Fruit fly (Drosophila melanogaster): ENCODE data around the gene vn.
A peak's percentile ranks its signal among the peaks of the same experiment; 100 is the strongest.

The vn gene

DNA sequence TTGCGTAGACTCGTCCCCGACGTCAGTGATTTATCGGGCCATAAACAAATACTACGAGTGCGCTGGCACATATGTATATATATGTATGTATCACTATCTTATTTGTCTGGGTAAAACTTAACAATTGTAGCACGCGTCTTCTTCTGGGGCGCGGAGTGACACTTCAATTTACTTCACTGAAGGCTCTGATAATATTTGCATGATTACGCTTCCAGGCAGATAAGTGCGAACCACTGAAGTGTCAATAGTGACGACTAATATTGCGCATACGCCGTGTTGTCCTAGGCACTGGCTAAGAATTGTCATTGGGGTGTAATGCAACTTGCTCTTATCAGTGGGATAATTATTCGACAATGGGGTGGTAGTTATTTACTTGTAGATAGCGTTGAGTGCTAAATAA is 24.0 kb downstream of the vn start:
- TF ChIP-seq CG17361 (GFP tag; IDR thresholded peaks at IDR 0.05): no peak
- TF ChIP-seq Optix (GFP tag; IDR thresholded peaks at IDR 0.05): no peak
- no peak for TF ChIP-seq CG6689 (GFP tag; IDR thresholded peaks at IDR 0.05)
- TF ChIP-seq sens (GFP tag): no peak
- no peak for TF ChIP-seq wdn (GFP tag; IDR thresholded peaks at IDR 0.05)
- no peak for TF ChIP-seq CkIIα-i1 (GFP tag; IDR thresholded peaks at IDR 0.05)
- no peak for TF ChIP-seq CG8765 (GFP tag; IDR thresholded peaks at IDR 0.05)
- TF ChIP-seq CG15696 (tag; optimal IDR thresholded peaks at IDR 0.05): peak; percentile 23
- TF ChIP-seq Nf-YC (tag; optimal IDR thresholded peaks at IDR 0.05): peak; percentile 3
- no peak for TF ChIP-seq usp (GFP tag; optimal IDR thresholded peaks at IDR 0.05)
- TF ChIP-seq CG13775 (GFP tag; optimal IDR thresholded peaks at IDR 0.05): no peak
- no peak for TF ChIP-seq CG16779 (GFP tag; IDR thresholded peaks at IDR 0.05)
- TF ChIP-seq Ravus (GFP tag; IDR thresholded peaks at IDR 0.05): no peak
- no peak for TF ChIP-seq klu (GFP tag; IDR thresholded peaks at IDR 0.05)
- TF ChIP-seq exex (tag; optimal IDR thresholded peaks at IDR 0.05): no peak
- TF ChIP-seq dimm (GFP tag; IDR thresholded peaks at IDR 0.05): no peak
- TF ChIP-seq CG6683 (GFP tag; optimal IDR thresholded peaks at IDR 0.05): no peak
- TF ChIP-seq Kr (GFP tag; optimal IDR thresholded peaks at IDR 0.05): no peak
- TF ChIP-seq BEAF-32 (GFP tag; optimal IDR thresholded peaks at IDR 0.05): no peak
- no peak for TF ChIP-seq CG2116 (GFP tag; optimal IDR thresholded peaks at IDR 0.05)
- TF ChIP-seq CG4617 (GFP tag; optimal IDR thresholded peaks at IDR 0.05; ENCODE audit: borderline replicate concordance): no peak
- no peak for TF ChIP-seq CG12104 (GFP tag; optimal IDR thresholded peaks at IDR 0.05)
- TF ChIP-seq ro (GFP tag; IDR thresholded peaks at IDR 0.05): no peak
- no peak for TF ChIP-seq sima (GFP tag; optimal IDR thresholded peaks at IDR 0.05)
- TF ChIP-seq CG4360 (GFP tag; IDR thresholded peaks at IDR 0.05): no peak
- TF ChIP-seq H15 (GFP tag; IDR thresholded peaks at IDR 0.05): no peak
- TF ChIP-seq HLHmδ (GFP tag; optimal IDR thresholded peaks at IDR 0.05): no peak
- no peak for TF ChIP-seq Aef1 (GFP tag; IDR thresholded peaks at IDR 0.05)
- peak; percentile 5 for TF ChIP-seq Asciz (GFP tag; optimal IDR thresholded peaks at IDR 0.05)
- no peak for TF ChIP-seq sna (GFP tag; IDR thresholded peaks at IDR 0.05; ENCODE audit: partially characterized antibody)
- TF ChIP-seq CG7372 (GFP tag; IDR thresholded peaks at IDR 0.05): peak; percentile 37; the same call in 1 of the 2 replicates
- peak; percentile 4 for TF ChIP-seq wek (GFP tag; optimal IDR thresholded peaks at IDR 0.05)
- no peak for TF ChIP-seq scrt (GFP tag; optimal IDR thresholded peaks at IDR 0.05)
- TF ChIP-seq Sin3A (optimal IDR thresholded peaks at IDR 0.05): no peak
- TF ChIP-seq CG6654 (GFP tag; optimal IDR thresholded peaks at IDR 0.05): no peak
- TF ChIP-seq Med (GFP tag): no peak
- TF ChIP-seq CG2129 (GFP tag; IDR thresholded peaks at IDR 0.05; ENCODE audit: partially characterized antibody): no peak
- TF ChIP-seq CG3407 (GFP tag; optimal IDR thresholded peaks at IDR 0.05): no peak
- no peak for TF ChIP-seq chm (GFP tag; IDR thresholded peaks at IDR 0.05)
- TF ChIP-seq ken (GFP tag; IDR thresholded peaks at IDR 0.05): no peak
- peak; percentile 11 for TF ChIP-seq lab (GFP tag; optimal IDR thresholded peaks at IDR 0.05)
- no peak for TF ChIP-seq unc-4 (GFP tag; IDR thresholded peaks at IDR 0.05; ENCODE audit: partially characterized antibody)
- TF ChIP-seq Nf-YB (GFP tag; optimal IDR thresholded peaks at IDR 0.05): peak; percentile 52
- no peak for TF ChIP-seq sug (tag; optimal IDR thresholded peaks at IDR 0.05)
- no peak for TF ChIP-seq z (GFP tag; IDR thresholded peaks at IDR 0.05)
- no peak for TF ChIP-seq CG18476 (GFP tag; optimal IDR thresholded peaks at IDR 0.05)
- TF ChIP-seq CG10565 (GFP tag; optimal IDR thresholded peaks at IDR 0.05): no peak
- no peak for TF ChIP-seq hth (optimal IDR thresholded peaks at IDR 0.05)
- TF ChIP-seq bsh (GFP tag; optimal IDR thresholded peaks at IDR 0.05): no peak
- peak; percentile 48 for TF ChIP-seq nom (GFP tag; optimal IDR thresholded peaks at IDR 0.05)
- TF ChIP-seq btn (GFP tag; optimal IDR thresholded peaks at IDR 0.05): no peak
- no peak for TF ChIP-seq Sox102F (GFP tag; optimal IDR thresholded peaks at IDR 0.05)
- TF ChIP-seq Atf-2 (GFP tag; optimal IDR thresholded peaks at IDR 0.05): no peak

Measured in whole organism, embryonic.